Worm (Caenorhabditis elegans): ENCODE measurements around the gene hot-6.

DNA sequence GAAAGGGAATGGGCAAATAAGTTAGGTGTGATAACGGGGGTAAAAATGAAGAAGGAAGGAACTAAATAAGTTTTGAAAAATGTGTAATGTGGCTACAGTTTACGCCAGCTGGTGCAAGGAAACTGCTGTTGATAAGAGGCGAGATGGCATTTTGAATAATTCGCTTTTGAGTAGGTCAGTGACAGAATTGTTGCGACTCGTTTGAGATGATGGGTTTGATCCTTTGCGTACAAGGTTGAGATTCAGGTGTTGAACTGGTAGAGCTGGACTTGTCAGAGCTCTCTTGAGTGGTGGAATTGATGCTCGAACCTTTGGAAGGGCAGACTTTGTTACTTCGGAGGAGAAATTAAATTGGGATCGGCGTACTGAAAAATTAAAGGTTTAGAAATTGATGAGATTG, 10.9 kb downstream of the hot-6 start:
- TF ChIP-seq flt-1 (GFP tag; IDR thresholded peaks at IDR 0.05), result no peak
- no peak for TF ChIP-seq tab-1 (GFP tag; IDR thresholded peaks at IDR 0.05)
- no peak for TF ChIP-seq med-1 (GFP tag; optimal IDR thresholded peaks at IDR 0.05; ENCODE audit: insufficient read depth)
- no peak for TF ChIP-seq T22C8.4 (GFP tag; IDR thresholded peaks at IDR 0.05)
- TF ChIP-seq klf-2 (GFP tag; conservative IDR thresholded peaks at IDR 0.05), result no peak
- no peak for TF ChIP-seq ztf-29 (GFP tag; IDR thresholded peaks at IDR 0.05)
- no peak for TF ChIP-seq ref-1 (GFP tag; conservative IDR thresholded peaks at IDR 0.05)
- no peak for TF ChIP-seq cog-1 (tag; optimal IDR thresholded peaks at IDR 0.05)
